Worm (Caenorhabditis elegans) whole organism, mixed stage, embryonic: Measurements from ENCODE around the gene ceh-22.

Source experiments
- blmp-1 ChIP-seq: fragments of 150-350 bp; optimal IDR thresholded peaks from 2 replicates; lab custom pipeline; 2014; ENCODE audit warnings: missing biosample characterization, missing genetic modification characterization
- lin-13 ChIP-seq: fragments of 150-350 bp; optimal IDR thresholded peaks from 2 replicates; lab custom pipeline; 2014; ENCODE audit warnings: missing biosample characterization, missing genetic modification characterization
- lsy-2 ChIP-seq: fragments of 150-350 bp; optimal IDR thresholded peaks from 2 replicates; lab custom pipeline; 2014; ENCODE audit warnings: missing biosample characterization, missing genetic modification characterization
- nhr-12 ChIP-seq: fragments of 150-350 bp; optimal IDR thresholded peaks from 2 replicates; lab custom pipeline; 2014; ENCODE audit warnings: missing biosample characterization, missing genetic modification characterization
- ztf-11 ChIP-seq: fragments of 150-350 bp; optimal IDR thresholded peaks from 2 replicates; lab custom pipeline; 2014; ENCODE audit warnings: missing biosample characterization, missing genetic modification characterization

- TF ChIP-seq lsy-2 (no peak), nhr-12 (no peak), ztf-11 (tag; lab: Kevin White, UChicago) (no peak), blmp-1 (tag; lab: Kevin White, UChicago) (no peak), lin-13 (tag; lab: Kevin White, UChicago) (no peak)
Measured at ce11 chrV:10671618-10672017, at the start of gene ceh-22.
